Worm (Caenorhabditis elegans) whole organism, L4/young adult: ENCODE measurements around the gene F21C10.6.

Experiments
- W03F9.2 ChIP-seq: fragments of 150-350 bp; optimal IDR thresholded peaks from 2 replicates; lab custom pipeline; 2014; ENCODE audit warnings: missing biosample characterization, missing genetic modification characterization
- dao-5 ChIP-seq: sonication (generic microtip); optimal IDR thresholded peaks from 2 replicates; lab custom pipeline; 2016; ENCODE audit warnings: missing genotype, missing genetic modification characterization, moderate library complexity, missing compliant biosample characterization
- him-1 ChIP-seq: sonication (generic microtip); optimal IDR thresholded peaks from 2 replicates; lab custom pipeline; 2016; ENCODE audit warnings: missing genotype, missing genetic modification reagents, missing genetic modification characterization, missing compliant biosample characterization

DNA sequence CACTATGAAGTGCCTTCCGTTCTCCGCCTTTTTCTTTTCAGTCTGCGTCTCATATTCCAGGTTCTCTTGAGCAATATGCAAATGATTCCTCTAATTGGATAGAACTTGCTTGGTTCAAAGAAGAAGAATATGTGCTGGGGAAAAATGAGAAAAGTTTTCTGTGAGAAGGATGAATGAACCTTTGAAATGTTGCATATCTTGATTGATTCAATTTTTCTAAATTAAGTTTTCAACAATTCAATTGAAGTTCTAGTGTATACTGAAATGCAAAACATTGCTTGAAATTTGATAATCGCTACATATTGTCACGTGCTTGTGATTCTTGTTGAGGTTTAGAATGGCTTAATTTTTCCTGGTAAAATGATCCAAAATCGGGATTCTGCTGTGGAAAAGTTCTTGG, 33.3 kb downstream of the F21C10.6 start:
- TF ChIP-seq him-1 (no peak), dao-5 (tag; lab: Kevin White, UChicago) (no peak), W03F9.2 (tag; lab: Kevin White, UChicago) (no peak)
